Fruit fly (Drosophila melanogaster): Measurements from ENCODE around the gene CG9095.

dm6 chrX:15162068-15162467, 957 bp downstream of the CG9095 start:
- TF ChIP-seq CG6813 (GFP tag; optimal IDR thresholded peaks at IDR 0.05), result no peak
- TF ChIP-seq sim (GFP tag; IDR thresholded peaks at IDR 0.05), result no peak
- TF ChIP-seq CG7271 (tag; optimal IDR thresholded peaks at IDR 0.05), result no peak
- TF ChIP-seq CG10959 (GFP tag; IDR thresholded peaks at IDR 0.05), result no peak
- no peak for TF ChIP-seq CG9876 (GFP tag; optimal IDR thresholded peaks at IDR 0.05)
- no peak for TF ChIP-seq CG1024 (GFP tag; IDR thresholded peaks at IDR 0.05)
